Worm (Caenorhabditis elegans): ENCODE measurements around the gene str-118.

Gene str-118

ce11 chrV:10004048-10004761 lies 47.8 kb upstream of the str-118 start, which contains the start of gene uda-1:
Gene uda-1, plus strand, starts transcription at chrV:10004755.
- peak; percentile 53 for TF ChIP-seq pha-4 (tag; optimal IDR thresholded peaks at IDR 0.05)

DNA sequence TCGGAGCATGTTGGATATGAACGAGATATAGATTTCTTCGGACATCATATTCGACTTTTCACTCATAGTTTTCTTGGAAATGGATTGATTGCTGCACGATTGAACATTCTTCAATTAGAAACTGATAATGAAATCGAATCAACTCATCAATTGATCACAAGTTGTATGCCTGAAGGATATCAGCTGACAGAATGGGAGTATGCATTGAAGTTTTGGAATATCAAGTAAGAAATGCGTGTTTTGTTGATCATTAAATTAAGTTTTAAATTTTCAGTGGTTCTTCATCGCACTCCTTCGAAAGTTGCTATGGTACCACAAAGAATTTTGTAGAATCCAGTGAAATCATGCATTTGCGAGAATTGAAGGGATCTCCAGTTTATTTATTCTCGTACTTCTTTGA lies 45.6 kb upstream of the str-118 start:
- TF ChIP-seq mml-1 (tag; optimal IDR thresholded peaks at IDR 0.05) (no peak), ama-1 (optimal IDR thresholded peaks at IDR 0.05) (no peak), fkh-10 (GFP tag; optimal IDR thresholded peaks at IDR 0.05) (no peak), ceh-28 (tag; optimal IDR thresholded peaks at IDR 0.05) (no peak), nhr-12 (tag; optimal IDR thresholded peaks at IDR 0.05) (no peak), nhr-76 (tag; optimal IDR thresholded peaks at IDR 0.05) (no peak), ZK546.5 (tag; optimal IDR thresholded peaks at IDR 0.05) (no peak), ztf-11 (tag; optimal IDR thresholded peaks at IDR 0.05) (no peak), nhr-43 (tag; optimal IDR thresholded peaks at IDR 0.05; ENCODE audit: poor library complexity, severe bottlenecking) (no peak), ztf-4 (tag; optimal IDR thresholded peaks at IDR 0.05) (no peak), ceh-9 (tag; optimal IDR thresholded peaks at IDR 0.05) (no peak), snpc-4 (tag; optimal IDR thresholded peaks at IDR 0.05) (no peak)

DNA sequence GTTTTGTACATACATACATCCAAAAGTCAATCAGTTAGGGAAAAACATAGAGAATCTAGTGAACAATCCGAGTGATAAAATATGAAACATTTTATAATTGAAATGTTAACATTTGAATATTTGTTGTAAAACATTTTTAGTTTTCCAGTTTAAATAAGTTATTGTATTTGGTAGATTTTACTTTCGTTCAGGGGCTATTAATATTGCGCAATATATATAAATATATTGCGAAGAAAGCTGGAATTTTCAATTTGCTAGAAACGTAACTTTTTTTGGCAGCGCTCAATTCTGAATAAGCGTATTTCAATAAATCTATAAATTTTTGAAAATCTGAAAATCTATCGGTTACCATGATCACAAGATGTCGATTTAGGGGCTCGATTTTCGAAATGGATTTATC lies 44.5 kb upstream of the str-118 start:
- TF ChIP-seq pha-4 (tag; optimal IDR thresholded peaks at IDR 0.05) (peak; percentile 2), aly-2 (tag; optimal IDR thresholded peaks at IDR 0.05) (no peak)

DNA sequence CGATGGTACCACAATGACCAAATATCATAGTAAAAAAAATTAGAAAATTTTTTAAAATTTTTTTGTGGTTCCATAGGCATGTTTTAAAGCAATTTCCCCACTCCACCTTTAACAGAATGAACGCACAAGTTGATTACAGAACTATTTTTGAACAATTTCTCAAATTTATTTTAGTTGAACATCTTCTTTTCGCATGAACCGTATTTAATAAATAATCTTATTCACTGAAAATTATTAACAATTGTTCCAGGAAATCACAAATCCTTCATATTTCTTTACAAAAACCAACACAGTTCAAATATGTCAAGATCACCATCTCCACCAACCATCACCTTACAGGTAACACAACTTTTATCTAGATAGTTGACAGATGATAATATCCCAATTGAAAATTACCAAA lies 40.3 kb upstream of the str-118 start, which contains the start of gene lea-1:
Gene lea-1, plus strand, starts transcription at position 301 of the 400 bp plus-strand sequence.
- TF ChIP-seq lsy-12 (tag; optimal IDR thresholded peaks at IDR 0.05) (no peak), nhr-12 (tag; optimal IDR thresholded peaks at IDR 0.05) (no peak), hmg-11 (tag; optimal IDR thresholded peaks at IDR 0.05) (no peak), eor-1 (tag; optimal IDR thresholded peaks at IDR 0.05) (no peak), pha-4 (tag; optimal IDR thresholded peaks at IDR 0.05) (no peak), unc-39 (tag; optimal IDR thresholded peaks at IDR 0.05) (no peak), lin-15B (tag; optimal IDR thresholded peaks at IDR 0.05) (no peak), aly-2 (tag; optimal IDR thresholded peaks at IDR 0.05) (no peak), elt-1 (tag; optimal IDR thresholded peaks at IDR 0.05) (no peak), nhr-23 (tag; optimal IDR thresholded peaks at IDR 0.05) (no peak), zag-1 (tag; optimal IDR thresholded peaks at IDR 0.05) (no peak), ama-1 (optimal IDR thresholded peaks at IDR 0.05) (no peak), ceh-16 (tag; optimal IDR thresholded peaks at IDR 0.05) (no peak), mdl-1 (tag; optimal IDR thresholded peaks at IDR 0.05) (no peak), ceh-82 (tag; optimal IDR thresholded peaks at IDR 0.05) (no peak), nhr-67 (tag; optimal IDR thresholded peaks at IDR 0.05) (no peak)

DNA sequence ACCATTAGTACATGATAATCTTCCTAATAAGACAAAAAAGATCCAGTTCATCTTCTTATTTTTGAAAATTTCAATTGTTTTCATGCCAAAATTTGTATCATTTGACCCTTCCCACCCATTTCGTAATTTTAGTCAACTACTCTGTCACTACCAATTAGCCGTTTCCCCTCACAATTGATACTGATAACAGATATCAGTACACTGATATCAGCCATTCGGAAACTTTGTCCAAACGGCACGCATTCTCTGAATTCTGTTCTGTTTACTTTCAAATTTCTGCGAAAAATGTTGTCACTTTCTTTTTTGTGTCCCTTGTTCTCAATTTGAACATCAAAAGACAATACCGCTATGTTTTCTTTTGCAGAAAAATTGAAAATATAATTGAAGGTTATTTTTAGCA lies 39.3 kb upstream of the str-118 start:
- no peak for TF ChIP-seq egl-27 (tag; optimal IDR thresholded peaks at IDR 0.05)
- TF ChIP-seq elt-2 (tag; optimal IDR thresholded peaks at IDR 0.05), result peak; percentile 68
- TF ChIP-seq elt-3 (tag; optimal IDR thresholded peaks at IDR 0.05), result peak in 2 of 3 experiments; percentile 92 to 93
- no peak for TF ChIP-seq skn-1 (tag; optimal IDR thresholded peaks at IDR 0.05)
- no peak for TF ChIP-seq jun-1 (tag; optimal IDR thresholded peaks at IDR 0.05)
- TF ChIP-seq pha-4 (tag; optimal IDR thresholded peaks at IDR 0.05), result peak; percentile 23
- TF ChIP-seq pqm-1 (tag; optimal IDR thresholded peaks at IDR 0.05), result peak; percentile 62
- no peak for TF ChIP-seq nhr-23 (tag; optimal IDR thresholded peaks at IDR 0.05)

DNA sequence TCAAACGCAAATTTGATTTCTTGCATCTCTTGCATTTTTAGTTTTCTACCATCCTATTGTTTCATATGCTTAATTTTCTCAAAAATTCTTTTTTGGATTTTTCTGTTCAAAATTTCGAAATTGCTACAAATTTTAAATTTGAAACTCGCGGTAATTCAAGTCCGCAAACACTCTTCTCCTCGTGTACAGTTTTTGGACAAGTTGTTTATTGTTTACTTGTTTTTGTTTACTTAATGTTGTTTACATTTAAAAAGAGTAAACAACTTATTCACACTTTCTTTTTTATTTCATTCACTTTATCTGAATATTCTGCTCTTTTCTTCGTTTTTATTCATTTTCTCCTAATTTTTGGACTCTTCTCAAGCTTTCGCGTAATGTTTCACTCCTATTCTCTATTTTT lies 33.7 kb upstream of the str-118 start:
- TF ChIP-seq R02D3.7 (tag; optimal IDR thresholded peaks at IDR 0.05), result no peak
